Fruit fly (Drosophila melanogaster) whole organism, wandering third instar larva: ENCODE measurements around the gene Phae1.

ENCODE experiments used
- Dfd ChIP-seq: fragments of >200 bp; optimal IDR thresholded peaks from 2 replicates; lab custom pipeline; 2017; ENCODE audit warnings: missing biosample characterization, missing genetic modification characterization
- Mio ChIP-seq: sonication (Bioruptor generic); optimal IDR thresholded peaks from 2 replicates; lab custom pipeline; 2016; ENCODE audit warnings: missing biosample characterization, missing genetic modification characterization

The Phae1 gene

dm6 chr2L:12142439-12142838 lies 33.2 kb downstream of the Phae1 start, which contains the start of gene CG31760:
Gene CG31760 (plus strand): TSS chr2L:12142780.
- no peak for TF ChIP-seq Dfd (GFP tag; lab: Kevin White, UChicago)
- no peak for TF ChIP-seq Mio (GFP tag; lab: Kevin White, UChicago)
